Worm (Caenorhabditis elegans) whole organism, L4 larva: ENCODE results near the gene atln-2.
A peak's percentile ranks its signal among the peaks of the same experiment; 100 is the strongest.

ENCODE experiments used
- F10B5.3 ChIP-seq: sonication (generic microtip); optimal IDR thresholded peaks from 2 replicates; lab custom pipeline; 2016; ENCODE audit warnings: mild to moderate bottlenecking, missing genetic modification characterization, missing compliant biosample characterization
- F26F4.8 ChIP-seq: fragments of 200-800 bp; sonication (Bioruptor generic); conservative IDR thresholded peaks from 2 replicates; pipeline ENCODE4 v1.3.6; 2022; ENCODE audit warnings: missing genetic modification characterization, missing compliant biosample characterization
- F44E2.7 ChIP-seq: fragments of 200-800 bp; sonication (Bioruptor generic); IDR thresholded peaks from 2 replicates; pipeline ENCODE4 v2.1.2; 2022; ENCODE audit warnings: missing genetic modification characterization, missing compliant biosample characterization
- F49E8.2 ChIP-seq: sonication (generic microtip); optimal IDR thresholded peaks from 2 replicates; lab custom pipeline; 2016; ENCODE audit warnings: missing compliant biosample characterization, mild to moderate bottlenecking, missing genetic modification characterization, borderline replicate concordance
- R02D3.7 ChIP-seq: fragments of 150-350 bp; sonication (generic microtip); optimal IDR thresholded peaks from 3 replicates; lab custom pipeline; 2014; ENCODE audit warnings: missing biosample characterization, missing genetic modification characterization
- Y105C5A.15 ChIP-seq: fragments of 200-800 bp; sonication (Bioruptor generic); IDR thresholded peaks from 2 replicates; pipeline ENCODE4 v1.3.6; 2022; ENCODE audit warnings: missing genetic modification characterization, missing compliant biosample characterization
- Y75B8A.6 ChIP-seq: fragments of 200-800 bp; sonication (Bioruptor generic); IDR thresholded peaks from 2 replicates; pipeline ENCODE4 v1.3.6; 2022; ENCODE audit warnings: missing genetic modification reagents, missing genetic modification characterization, missing compliant biosample characterization
- aha-1 ChIP-seq: fragments of 150-350 bp; peaks from one replicate; lab custom pipeline; 2014; ENCODE audit warnings: missing biosample characterization, missing genetic modification characterization
- aly-2 ChIP-seq: sonication (generic microtip); optimal IDR thresholded peaks from 2 replicates; lab custom pipeline; 2018; ENCODE audit warnings: missing biosample characterization, missing genetic modification characterization
- attf-4 ChIP-seq: sonication (generic microtip); optimal IDR thresholded peaks from 3 replicates; lab custom pipeline; 2017; ENCODE audit warnings: missing biosample characterization, missing genetic modification characterization
- ceh-20 ChIP-seq: fragments of 200-800 bp; sonication (Bioruptor generic); IDR thresholded peaks from 2 replicates; pipeline ENCODE4 v1.3.6; 2022; ENCODE audit warnings: missing genetic modification reagents, missing genetic modification characterization, missing compliant biosample characterization
- ceh-28 ChIP-seq: fragments of 150-350 bp; optimal IDR thresholded peaks from 2 replicates; lab custom pipeline; 2014; ENCODE audit warnings: missing biosample characterization, missing genetic modification reagents, missing genetic modification characterization
- ceh-62 ChIP-seq: sonication (generic microtip); optimal IDR thresholded peaks from 2 replicates; lab custom pipeline; 2017; ENCODE audit warnings: missing biosample characterization, missing genetic modification characterization
- ces-1 ChIP-seq: fragments of 150-350 bp; sonication (generic microtip); optimal IDR thresholded peaks from 4 replicates; lab custom pipeline; 2014; ENCODE audit warnings: missing biosample characterization, missing genetic modification reagents, missing genetic modification characterization
- cey-2 ChIP-seq: sonication (generic microtip); optimal IDR thresholded peaks from 3 replicates; lab custom pipeline; 2017; ENCODE audit warnings: missing genetic modification characterization, mild to moderate bottlenecking, missing compliant biosample characterization, antibody characterized with exemption, borderline replicate concordance; ENCODE audit not compliant: insufficient read depth
- daf-12 ChIP-seq: fragments of 150-350 bp; optimal IDR thresholded peaks from 2 replicates; lab custom pipeline; 2014; ENCODE audit warnings: missing biosample characterization, missing genetic modification reagents, missing genetic modification characterization
- daf-8 ChIP-seq: fragments of 200-800 bp; sonication (Bioruptor generic); IDR thresholded peaks from 2 replicates; pipeline ENCODE4 v1.3.6; 2022; ENCODE audit warnings: missing genetic modification characterization, missing compliant biosample characterization
- dmd-6 ChIP-seq: fragments of 200-800 bp; sonication (Bioruptor generic); IDR thresholded peaks from 2 replicates; pipeline ENCODE4 v1.3.6; 2022; ENCODE audit warnings: missing genetic modification reagents, missing genetic modification characterization, missing compliant biosample characterization
- dpl-1 ChIP-seq: fragments of 150-350 bp; optimal IDR thresholded peaks from 2 replicates; lab custom pipeline; 2014; ENCODE audit warnings: missing biosample characterization, missing genetic modification reagents, missing genetic modification characterization
- dve-1 ChIP-seq: sonication (generic microtip); optimal IDR thresholded peaks from 2 replicates; lab custom pipeline; 2017; ENCODE audit warnings: antibody characterized with exemption, mild to moderate bottlenecking, missing genetic modification characterization, missing compliant biosample characterization; ENCODE audit not compliant: insufficient read depth
- egl-27 ChIP-seq: sonication (generic microtip); optimal IDR thresholded peaks from 3 replicates; lab custom pipeline; 2017; ENCODE audit warnings: missing biosample characterization, missing genetic modification reagents, missing genetic modification characterization
- hlh-11 ChIP-seq: fragments of 200-800 bp; sonication (Bioruptor generic); optimal IDR thresholded peaks from 2 replicates; lab custom pipeline; 2018; ENCODE audit warnings: mild to moderate bottlenecking, missing genetic modification characterization, missing compliant biosample characterization
- lin-1 ChIP-seq: fragments of 200-800 bp; sonication (Bioruptor generic); IDR thresholded peaks from 2 replicates; pipeline ENCODE4 v1.3.6; 2022; ENCODE audit warnings: missing genetic modification reagents, missing genetic modification characterization, missing compliant biosample characterization
- lin-13 ChIP-seq: fragments of 150-350 bp; optimal IDR thresholded peaks from 2 replicates; lab custom pipeline; 2014; ENCODE audit warnings: missing biosample characterization, missing genetic modification reagents, missing genetic modification characterization
- lin-29 ChIP-seq: fragments of 200-800 bp; sonication (Bioruptor generic); IDR thresholded peaks from 2 replicates; pipeline ENCODE4 v1.3.6; 2022; ENCODE audit warnings: missing genetic modification reagents, missing genetic modification characterization, missing compliant biosample characterization
- lin-39 ChIP-seq: fragments of 150-350 bp; optimal IDR thresholded peaks from 2 replicates; lab custom pipeline; 2014; ENCODE audit warnings: missing biosample characterization, missing genetic modification reagents, missing genetic modification characterization
- lir-3 ChIP-seq: sonication (generic microtip); optimal IDR thresholded peaks from 2 replicates; lab custom pipeline; 2016; ENCODE audit warnings: mild to moderate bottlenecking, missing genetic modification characterization, missing compliant biosample characterization
- lsy-2 ChIP-seq, 2 experiments: fragments of 150-350 bp in 1 of 2; sonication (generic microtip) in 1 of 2; optimal IDR thresholded peaks; 2 replicates each; lab custom pipeline; 2014 to 2017; ENCODE audit warnings: missing biosample characterization in 2 of 2, missing genetic modification characterization in 2 of 2
- madf-9 ChIP-seq: fragments of 200-800 bp; sonication (Bioruptor generic); conservative IDR thresholded peaks from 2 replicates; pipeline ENCODE4 v1.3.6; 2022; ENCODE audit warnings: missing genetic modification reagents, missing genetic modification characterization, missing compliant biosample characterization
- mdt-29 ChIP-seq: fragments of 200-800 bp; sonication (Bioruptor generic); IDR thresholded peaks from 2 replicates; pipeline ENCODE4 v1.3.6; 2022; ENCODE audit warnings: missing genetic modification reagents, missing genetic modification characterization, missing compliant biosample characterization
- mep-1 ChIP-seq: fragments of 150-350 bp; sonication (generic microtip); optimal IDR thresholded peaks from 3 replicates; lab custom pipeline; 2014; ENCODE audit warnings: missing biosample characterization, missing genetic modification characterization
- mxl-2 ChIP-seq: fragments of 200-800 bp; sonication (Bioruptor generic); conservative IDR thresholded peaks from 2 replicates; pipeline ENCODE4 v1.3.6; 2022; ENCODE audit warnings: missing genetic modification reagents, missing genetic modification characterization, missing compliant biosample characterization
- nhr-10 ChIP-seq: fragments of 150-350 bp; optimal IDR thresholded peaks from 2 replicates; lab custom pipeline; 2014; ENCODE audit warnings: missing biosample characterization, missing genetic modification characterization
- nhr-237 ChIP-seq: sonication (generic microtip); optimal IDR thresholded peaks from 2 replicates; lab custom pipeline; 2017; ENCODE audit warnings: missing biosample characterization, missing genetic modification characterization
- nhr-25 ChIP-seq: sonication (generic microtip); optimal IDR thresholded peaks from 2 replicates; lab custom pipeline; 2017; ENCODE audit warnings: missing genetic modification characterization, mild to moderate bottlenecking, missing compliant biosample characterization, antibody characterized with exemption, moderate library complexity, borderline replicate concordance; ENCODE audit not compliant: insufficient read depth
- nhr-28 ChIP-seq: fragments of 150-350 bp; optimal IDR thresholded peaks from 2 replicates; lab custom pipeline; 2014; ENCODE audit warnings: missing biosample characterization, missing genetic modification characterization
- nhr-48 ChIP-seq: sonication (generic microtip); optimal IDR thresholded peaks from 2 replicates; lab custom pipeline; 2016; ENCODE audit warnings: mild to moderate bottlenecking, missing genetic modification characterization, missing compliant biosample characterization
- nhr-77 ChIP-seq: fragments of 150-350 bp; optimal IDR thresholded peaks from 2 replicates; lab custom pipeline; 2014; ENCODE audit warnings: missing biosample characterization, missing genetic modification characterization
- pha-4 ChIP-seq, 2 experiments: fragments of 150-350 bp in 1 of 2; fragments of 200-800 bp in 1 of 2; sonication (Bioruptor generic) in 1 of 2; IDR thresholded peaks in 1 of 2; optimal IDR thresholded peaks in 1 of 2; 2 replicates each; pipeline versions ENCODE4 v1.3.6 to Lab custom; 2014 to 2022; ENCODE audit warnings: missing genetic modification characterization in 2 of 2, missing genetic modification reagents in 2 of 2, missing biosample characterization in 1 of 2, missing compliant biosample characterization in 1 of 2
- rbr-2 ChIP-seq: sonication (generic microtip); optimal IDR thresholded peaks from 2 replicates; lab custom pipeline; 2016; ENCODE audit warnings: missing genotype, missing genetic modification characterization, missing compliant biosample characterization
- saeg-2 ChIP-seq: fragments of 200-800 bp; sonication (Bioruptor generic); IDR thresholded peaks from 2 replicates; pipeline ENCODE4 v1.3.6; 2022; ENCODE audit warnings: missing genetic modification reagents, missing genetic modification characterization, missing compliant biosample characterization
- snpc-1.2 ChIP-seq: fragments of 200-800 bp; sonication (Bioruptor generic); IDR thresholded peaks from 2 replicates; pipeline ENCODE4 v1.3.6; 2022; ENCODE audit warnings: missing genetic modification reagents, missing genetic modification characterization, missing compliant biosample characterization
- spr-1 ChIP-seq: sonication (generic microtip); optimal IDR thresholded peaks from 2 replicates; lab custom pipeline; 2016; ENCODE audit warnings: mild to moderate bottlenecking, missing genetic modification characterization, missing compliant biosample characterization
- unc-62 ChIP-seq, 3 experiments: fragments of 150-350 bp in 1 of 3; sonication (generic microtip); optimal IDR thresholded peaks in 2 of 3; peaks in 1 of 3; 1 replicate in 1 of 3; 2 replicates in 2 of 3; lab custom pipeline; 2014 to 2017; ENCODE audit warnings: missing biosample characterization in 3 of 3, missing genetic modification characterization in 3 of 3, missing genetic modification reagents in 3 of 3, missing genotype in 1 of 3
- zag-1 ChIP-seq: fragments of 150-350 bp; optimal IDR thresholded peaks from 2 replicates; lab custom pipeline; 2014; ENCODE audit warnings: missing biosample characterization, missing genetic modification characterization
- zip-11 ChIP-seq: fragments of 200-800 bp; sonication (Bioruptor generic); IDR thresholded peaks from 2 replicates; pipeline ENCODE4 v1.3.6; 2022; ENCODE audit warnings: missing genetic modification characterization, missing compliant biosample characterization
- zip-2 ChIP-seq: fragments of 150-350 bp; optimal IDR thresholded peaks from 2 replicates; lab custom pipeline; 2014; ENCODE audit warnings: missing biosample characterization, missing genetic modification characterization
- ztf-11 ChIP-seq: fragments of 150-350 bp; optimal IDR thresholded peaks from 2 replicates; lab custom pipeline; 2014; ENCODE audit warnings: missing biosample characterization, missing genetic modification characterization
- ztf-7 ChIP-seq: fragments of 150-350 bp; optimal IDR thresholded peaks from 2 replicates; lab custom pipeline; 2014; ENCODE audit warnings: missing biosample characterization, missing genetic modification characterization

atln-2 gene

ce11 chrIV:15029565-15029964 is 48.2 kb downstream of the atln-2 start:
- no peak for TF ChIP-seq aha-1 (tag; lab: Kevin White, UChicago)
- TF ChIP-seq zip-11 (GFP tag; lab: Robert Waterston, UW), result no peak
- 0 out of 2 replicates have a peak, but pooled peaks have one; percentile 13 for TF ChIP-seq snpc-1.2 (GFP tag; lab: Robert Waterston, UW)
- TF ChIP-seq nhr-48 (tag; lab: Kevin White, UChicago), result no peak

ce11 chrIV:15036974-15037373 is 55.6 kb downstream of the atln-2 start, which contains the start of gene eef-1B.2:
eef-1B.2 (plus strand) TSS chrIV:15037331.
- TF ChIP-seq mep-1 (tag; lab: Kevin White, UChicago), result peak; percentile 82
- no peak for TF ChIP-seq attf-4 (tag; lab: Kevin White, UChicago)
- no peak for TF ChIP-seq ceh-20 (GFP tag; lab: Robert Waterston, UW)
- peak; percentile 79 for TF ChIP-seq ztf-7
- TF ChIP-seq R02D3.7, result no peak
- TF ChIP-seq spr-1 (tag; lab: Kevin White, UChicago), result no peak
- peak; percentile 9 for TF ChIP-seq F49E8.2 (tag; lab: Kevin White, UChicago)
- no peak for TF ChIP-seq nhr-237
- TF ChIP-seq daf-8, result no peak
- no peak for TF ChIP-seq lin-39 (tag; lab: Kevin White, UChicago)
- no peak for TF ChIP-seq Y105C5A.15 (GFP tag; lab: Robert Waterston, UW)
- TF ChIP-seq rbr-2, result peak; percentile 27
- TF ChIP-seq dmd-6, result no peak
- TF ChIP-seq snpc-1.2 (GFP tag; lab: Robert Waterston, UW), result 0 out of 2 replicates have a peak, but pooled peaks have one; percentile 20
- no peak for TF ChIP-seq ces-1 (GFP tag; lab: Kevin White, UChicago)
- no peak for TF ChIP-seq ceh-62 (tag; lab: Kevin White, UChicago)
- no peak for TF ChIP-seq Y75B8A.6 (GFP tag; lab: Robert Waterston, UW)
- TF ChIP-seq ceh-28 (tag; lab: Kevin White, UChicago), result no peak
- TF ChIP-seq F26F4.8 (GFP tag; lab: Robert Waterston, UW), result no peak
- no peak for TF ChIP-seq nhr-10 (tag; lab: Kevin White, UChicago)
- no peak for TF ChIP-seq lir-3 (tag; lab: Kevin White, UChicago)
- no peak for TF ChIP-seq nhr-48 (tag; lab: Kevin White, UChicago)
- peak; percentile 63 for TF ChIP-seq dve-1
- no peak for TF ChIP-seq pha-4 (GFP tag; IDR thresholded peaks at IDR 0.05; lab: Robert Waterston, UW)
- peak; percentile 0 for TF ChIP-seq pha-4 (tag; optimal IDR thresholded peaks at IDR 0.05; lab: Kevin White, UChicago)
- peak; percentile 66 for TF ChIP-seq nhr-28 (tag; lab: Kevin White, UChicago)
- peak; percentile 94 for TF ChIP-seq dpl-1
- TF ChIP-seq zip-2 (tag; lab: Kevin White, UChicago), result no peak
- TF ChIP-seq F44E2.7, result no peak
- peak in 1 of 2 experiments; percentile 87 for TF ChIP-seq lsy-2 (tag; optimal IDR thresholded peaks at IDR 0.05; lab: Kevin White, UChicago)
- peak in 1 of 2 experiments; percentile 38 for TF ChIP-seq unc-62 (GFP tag; optimal IDR thresholded peaks at IDR 0.05 in 1 of 2; lab: Kevin White, UChicago)
- TF ChIP-seq unc-62 (tag; optimal IDR thresholded peaks at IDR 0.05; lab: Kevin White, UChicago), result no peak
- no peak for TF ChIP-seq lin-1
- no peak for TF ChIP-seq aly-2 (tag; lab: Kevin White, UChicago)
- TF ChIP-seq daf-12 (tag; lab: Kevin White, UChicago), result no peak
- TF ChIP-seq zag-1 (tag; lab: Kevin White, UChicago), result no peak
- TF ChIP-seq ztf-11 (tag; lab: Kevin White, UChicago), result no peak
- no peak for TF ChIP-seq nhr-25 (tag; lab: Kevin White, UChicago)
- TF ChIP-seq nhr-77 (tag; lab: Kevin White, UChicago), result peak; percentile 11
- TF ChIP-seq egl-27, result no peak
- no peak for TF ChIP-seq mdt-29
- TF ChIP-seq hlh-11, result peak; percentile 8
- no peak for TF ChIP-seq madf-9
- TF ChIP-seq cey-2, result no peak
- TF ChIP-seq F10B5.3 (tag; lab: Kevin White, UChicago), result no peak
- peak; percentile 62 for TF ChIP-seq lin-13 (GFP tag; lab: Kevin White, UChicago)
- TF ChIP-seq mxl-2, result no peak
- no peak for TF ChIP-seq lin-29
- TF ChIP-seq saeg-2 (GFP tag; lab: Robert Waterston, UW), result no peak
